Fruit fly (Drosophila melanogaster): ENCODE data around the gene CG6761.

Gene CG6761

DNA sequence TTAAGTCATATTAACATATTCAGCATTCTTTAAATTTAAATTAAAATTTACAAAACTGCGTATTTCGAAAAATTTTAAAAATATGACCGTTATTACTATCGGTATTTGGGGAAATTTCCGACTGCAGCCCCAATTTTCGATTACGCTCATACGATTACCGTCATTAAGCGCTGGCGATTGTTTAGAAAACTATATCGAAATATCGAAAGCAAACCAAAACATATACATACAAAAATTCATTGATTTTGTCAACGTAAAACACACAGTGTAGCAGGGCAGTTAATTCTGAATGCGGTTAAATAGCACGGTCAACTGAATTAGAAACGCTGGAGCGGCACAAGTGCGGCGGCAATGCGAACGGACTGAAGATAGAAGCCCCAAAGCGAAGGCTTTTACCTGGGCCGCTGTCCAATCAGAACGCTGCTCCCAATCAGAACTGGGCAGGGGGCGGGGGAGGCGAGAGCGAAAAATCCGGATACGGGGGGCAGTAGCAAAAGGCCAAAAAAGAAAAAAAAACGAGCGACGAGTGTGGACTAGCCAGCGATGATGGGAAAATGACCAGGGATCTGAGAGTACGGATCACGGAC is 860 bp upstream of the CG6761 start, which contains the start of gene CG16711:
Gene CG16711 (plus strand): TSS at position 170 of the 587 bp plus-strand sequence.
- TF ChIP-seq CG8089 (GFP tag; optimal IDR thresholded peaks at IDR 0.05) = no peak
- peak; percentile 71; the same call in 1 of the 2 replicates for TF ChIP-seq MBD-R2 (GFP tag; IDR thresholded peaks at IDR 0.05)
- no peak for TF ChIP-seq CG12769 (tag; optimal IDR thresholded peaks at IDR 0.05)
- TF ChIP-seq CG14014 (GFP tag; IDR thresholded peaks at IDR 0.05) = no peak
- TF ChIP-seq CG5180 (GFP tag; optimal IDR thresholded peaks at IDR 0.05) = no peak
- TF ChIP-seq CG16813 (GFP tag; IDR thresholded peaks at IDR 0.05; ENCODE audit: partially characterized antibody) = peak; percentile 87
- TF ChIP-seq tna (GFP tag; IDR thresholded peaks at IDR 0.05; ENCODE audit: partially characterized antibody) = peak; percentile 96
- TF ChIP-seq Meics (GFP tag; optimal IDR thresholded peaks at IDR 0.05) = no peak
- TF ChIP-seq lab (GFP tag; optimal IDR thresholded peaks at IDR 0.05) = no peak
- no peak for TF ChIP-seq sim (GFP tag; IDR thresholded peaks at IDR 0.05)
- TF ChIP-seq Mad (GFP tag; optimal IDR thresholded peaks at IDR 0.05) = no peak
- TF ChIP-seq CG12219 (GFP tag; optimal IDR thresholded peaks at IDR 0.05) = no peak
- TF ChIP-seq pnt (GFP tag; optimal IDR thresholded peaks at IDR 0.05) = no peak
- TF ChIP-seq NC2α (GFP tag; optimal IDR thresholded peaks at IDR 0.05) = no peak
- no peak for TF ChIP-seq CG6854 (GFP tag; optimal IDR thresholded peaks at IDR 0.05)
- no peak for TF ChIP-seq CG9215 (GFP tag; IDR thresholded peaks at IDR 0.05)
- no peak for TF ChIP-seq Lim3 (GFP tag; IDR thresholded peaks at IDR 0.05)
- TF ChIP-seq Opbp (GFP tag; IDR thresholded peaks at IDR 0.05; ENCODE audit: partially characterized antibody) = peak; percentile 95
- TF ChIP-seq gfzf (GFP tag; optimal IDR thresholded peaks at IDR 0.05) = peak; percentile 40
- no peak for TF ChIP-seq dimm (GFP tag; IDR thresholded peaks at IDR 0.05)
- no peak for TF ChIP-seq CG18764 (GFP tag; optimal IDR thresholded peaks at IDR 0.05)
- TF ChIP-seq CoRest (tag; optimal IDR thresholded peaks at IDR 0.05) = peak; percentile 69
- no peak for TF ChIP-seq Drgx (GFP tag; IDR thresholded peaks at IDR 0.05)
- no peak for TF ChIP-seq ro (GFP tag; IDR thresholded peaks at IDR 0.05)
- no peak for TF ChIP-seq CG1529 (GFP tag; optimal IDR thresholded peaks at IDR 0.05)
- TF ChIP-seq sens-2 (GFP tag; IDR thresholded peaks at IDR 0.05) = no peak
- no peak for TF ChIP-seq CG16779 (GFP tag; IDR thresholded peaks at IDR 0.05)
- TF ChIP-seq D (optimal IDR thresholded peaks at IDR 0.05) = no peak
- TF ChIP-seq D (GFP tag; optimal IDR thresholded peaks at IDR 0.05) = no peak
- TF ChIP-seq sob (GFP tag; IDR thresholded peaks at IDR 0.05) = no peak
- no peak for TF ChIP-seq CkIIα-i1 (GFP tag; IDR thresholded peaks at IDR 0.05)
- TF ChIP-seq crp (GFP tag; optimal IDR thresholded peaks at IDR 0.05) = no peak
- TF ChIP-seq Fer1 (GFP tag; optimal IDR thresholded peaks at IDR 0.05) = no peak
- TF ChIP-seq Hmx (GFP tag; optimal IDR thresholded peaks at IDR 0.05) = no peak
- no peak for TF ChIP-seq gro (GFP tag; optimal IDR thresholded peaks at IDR 0.05)
- no peak for TF ChIP-seq lbe (GFP tag; optimal IDR thresholded peaks at IDR 0.05)
- peak; percentile 89 for TF ChIP-seq inv (GFP tag; IDR thresholded peaks at IDR 0.05; ENCODE audit: partially characterized antibody)
- no peak for TF ChIP-seq slou (GFP tag; optimal IDR thresholded peaks at IDR 0.05)
- no peak for TF ChIP-seq gsb (GFP tag; IDR thresholded peaks at IDR 0.05)
- TF ChIP-seq Hsf (GFP tag; optimal IDR thresholded peaks at IDR 0.05) = no peak
- TF ChIP-seq CG34422 (GFP tag; IDR thresholded peaks at IDR 0.05) = 0 out of 3 replicates have a peak, but pooled peaks have one; percentile 24
- TF ChIP-seq MESR4 (GFP tag; optimal IDR thresholded peaks at IDR 0.05) = peak; percentile 96
- TF ChIP-seq scrt (GFP tag; optimal IDR thresholded peaks at IDR 0.05) = no peak
- no peak for TF ChIP-seq slp2 (GFP tag; optimal IDR thresholded peaks at IDR 0.05)
- peak; percentile 60 for TF ChIP-seq pzg (GFP tag; optimal IDR thresholded peaks at IDR 0.05)
- TF ChIP-seq Myb (GFP tag; optimal IDR thresholded peaks at IDR 0.05) = peak; percentile 95
- TF ChIP-seq gcm (GFP tag; optimal IDR thresholded peaks at IDR 0.05) = no peak
- no peak for TF ChIP-seq pum (GFP tag; optimal IDR thresholded peaks at IDR 0.05)
- no peak for TF ChIP-seq dmrt11E (tag; optimal IDR thresholded peaks at IDR 0.05)
- TF ChIP-seq crc (GFP tag; optimal IDR thresholded peaks at IDR 0.05) = no peak
- no peak for TF ChIP-seq Xrp1 (GFP tag; IDR thresholded peaks at IDR 0.05)
